Fruit fly (Drosophila melanogaster): ENCODE results near the gene CG42238.

- no peak for TF ChIP-seq hth (optimal IDR thresholded peaks at IDR 0.05)
- TF ChIP-seq CG15011 (GFP tag; optimal IDR thresholded peaks at IDR 0.05), result no peak
- TF ChIP-seq CG12155 (GFP tag; optimal IDR thresholded peaks at IDR 0.05), result no peak
- no peak for TF ChIP-seq ATbp (GFP tag; optimal IDR thresholded peaks at IDR 0.05)
- TF ChIP-seq ttk (GFP tag; IDR thresholded peaks at IDR 0.05), result no peak
- no peak for TF ChIP-seq CG13296 (GFP tag; optimal IDR thresholded peaks at IDR 0.05)
- TF ChIP-seq Sox102F (GFP tag; optimal IDR thresholded peaks at IDR 0.05), result no peak
- TF ChIP-seq h (optimal IDR thresholded peaks at IDR 0.05), result no peak
These were observed 9.6 kb upstream of the CG42238 start for dm6 chr2L:21061591-21061990.
